Worm (Caenorhabditis elegans) whole organism, L4 larva: ENCODE data around the gene T02D1.9.

Experiments used
- F44E2.7 ChIP-seq: fragments of 200-800 bp; sonication (Bioruptor generic); IDR thresholded peaks from 2 replicates; pipeline ENCODE4 v2.1.2; 2022; ENCODE audit warnings: missing genetic modification characterization, missing compliant biosample characterization
- F49E8.2 ChIP-seq: sonication (generic microtip); optimal IDR thresholded peaks from 2 replicates; lab custom pipeline; 2016; ENCODE audit warnings: missing compliant biosample characterization, mild to moderate bottlenecking, missing genetic modification characterization, borderline replicate concordance
- R02D3.7 ChIP-seq: fragments of 150-350 bp; sonication (generic microtip); optimal IDR thresholded peaks from 3 replicates; lab custom pipeline; 2014; ENCODE audit warnings: missing biosample characterization, missing genetic modification characterization
- T20F7.1 ChIP-seq: fragments of 200-800 bp; sonication (Bioruptor generic); optimal IDR thresholded peaks from 2 replicates; lab custom pipeline; 2018; ENCODE audit warnings: mild to moderate bottlenecking, missing genetic modification characterization, missing compliant biosample characterization
- Y5F2A.4 ChIP-seq: fragments of 200-800 bp; sonication (Bioruptor generic); optimal IDR thresholded peaks from 2 replicates; lab custom pipeline; 2018; ENCODE audit warnings: mild to moderate bottlenecking, missing genetic modification characterization, missing compliant biosample characterization
- Y75B8A.6 ChIP-seq: fragments of 200-800 bp; sonication (Bioruptor generic); IDR thresholded peaks from 2 replicates; pipeline ENCODE4 v1.3.6; 2022; ENCODE audit warnings: missing genetic modification reagents, missing genetic modification characterization, missing compliant biosample characterization
- aha-1 ChIP-seq: fragments of 150-350 bp; peaks from one replicate; lab custom pipeline; 2014; ENCODE audit warnings: missing biosample characterization, missing genetic modification characterization
- ama-1 ChIP-seq: fragments of 150-350 bp; optimal IDR thresholded peaks from 2 replicates; lab custom pipeline; 2014; ENCODE audit warnings: inconsistent platforms, mixed read lengths
- attf-4 ChIP-seq: sonication (generic microtip); optimal IDR thresholded peaks from 3 replicates; lab custom pipeline; 2017; ENCODE audit warnings: missing biosample characterization, missing genetic modification characterization
- ceh-20 ChIP-seq: fragments of 200-800 bp; sonication (Bioruptor generic); IDR thresholded peaks from 2 replicates; pipeline ENCODE4 v1.3.6; 2022; ENCODE audit warnings: missing genetic modification reagents, missing genetic modification characterization, missing compliant biosample characterization
- ceh-32 ChIP-seq: sonication (generic microtip); optimal IDR thresholded peaks from 2 replicates; lab custom pipeline; 2016; ENCODE audit warnings: mild to moderate bottlenecking, missing genetic modification characterization, missing compliant biosample characterization; ENCODE audit not compliant: poor library complexity
- ceh-62 ChIP-seq: sonication (generic microtip); optimal IDR thresholded peaks from 2 replicates; lab custom pipeline; 2017; ENCODE audit warnings: missing biosample characterization, missing genetic modification characterization
- ces-1 ChIP-seq: fragments of 150-350 bp; sonication (generic microtip); optimal IDR thresholded peaks from 4 replicates; lab custom pipeline; 2014; ENCODE audit warnings: missing biosample characterization, missing genetic modification reagents, missing genetic modification characterization
- cey-2 ChIP-seq: sonication (generic microtip); optimal IDR thresholded peaks from 3 replicates; lab custom pipeline; 2017; ENCODE audit warnings: missing genetic modification characterization, mild to moderate bottlenecking, missing compliant biosample characterization, antibody characterized with exemption, borderline replicate concordance; ENCODE audit not compliant: insufficient read depth
- ctbp-1 ChIP-seq: fragments of 200-800 bp; sonication (Bioruptor generic); IDR thresholded peaks from 2 replicates; pipeline ENCODE4 v1.3.6; 2022; ENCODE audit warnings: missing genetic modification reagents, missing genetic modification characterization, missing compliant biosample characterization
- daf-8 ChIP-seq: fragments of 200-800 bp; sonication (Bioruptor generic); IDR thresholded peaks from 2 replicates; pipeline ENCODE4 v1.3.6; 2022; ENCODE audit warnings: missing genetic modification characterization, missing compliant biosample characterization
- dmd-8 ChIP-seq: fragments of 200-800 bp; sonication (Bioruptor generic); IDR thresholded peaks from 2 replicates; pipeline ENCODE4 v1.3.6; 2022; ENCODE audit warnings: missing genetic modification characterization, missing compliant biosample characterization
- duxl-1 ChIP-seq: sonication (generic microtip); optimal IDR thresholded peaks from 2 replicates; lab custom pipeline; 2016; ENCODE audit warnings: mild to moderate bottlenecking, missing genetic modification characterization, moderate library complexity, missing compliant biosample characterization; ENCODE audit not compliant: poor library complexity
- dve-1 ChIP-seq: sonication (generic microtip); optimal IDR thresholded peaks from 2 replicates; lab custom pipeline; 2017; ENCODE audit warnings: antibody characterized with exemption, mild to moderate bottlenecking, missing genetic modification characterization, missing compliant biosample characterization; ENCODE audit not compliant: insufficient read depth
- egl-27 ChIP-seq: sonication (generic microtip); optimal IDR thresholded peaks from 3 replicates; lab custom pipeline; 2017; ENCODE audit warnings: missing biosample characterization, missing genetic modification reagents, missing genetic modification characterization
- gei-8 ChIP-seq: fragments of 200-800 bp; sonication (Bioruptor generic); optimal IDR thresholded peaks from 2 replicates; lab custom pipeline; 2018; ENCODE audit warnings: mild to moderate bottlenecking, missing genetic modification characterization, missing compliant biosample characterization
- hif-1 ChIP-seq, 2 experiments: sonication (generic microtip); optimal IDR thresholded peaks; 2 replicates each; lab custom pipeline; 2016 to 2017; ENCODE audit warnings: missing compliant biosample characterization in 2 of 2, missing genetic modification characterization in 2 of 2, missing genetic modification reagents in 2 of 2, missing genotype in 2 of 2, mild to moderate bottlenecking in 1 of 2
- hlh-11 ChIP-seq: fragments of 200-800 bp; sonication (Bioruptor generic); optimal IDR thresholded peaks from 2 replicates; lab custom pipeline; 2018; ENCODE audit warnings: mild to moderate bottlenecking, missing genetic modification characterization, missing compliant biosample characterization
- hlh-30 ChIP-seq: sonication (generic microtip); optimal IDR thresholded peaks from 2 replicates; lab custom pipeline; 2017; ENCODE audit warnings: antibody characterized with exemption, mild to moderate bottlenecking, missing genetic modification characterization, missing compliant biosample characterization; ENCODE audit not compliant: insufficient read depth
- lin-1 ChIP-seq: fragments of 200-800 bp; sonication (Bioruptor generic); IDR thresholded peaks from 2 replicates; pipeline ENCODE4 v1.3.6; 2022; ENCODE audit warnings: missing genetic modification reagents, missing genetic modification characterization, missing compliant biosample characterization
- lin-13 ChIP-seq: fragments of 150-350 bp; optimal IDR thresholded peaks from 2 replicates; lab custom pipeline; 2014; ENCODE audit warnings: missing biosample characterization, missing genetic modification reagents, missing genetic modification characterization
- lin-15B ChIP-seq: fragments of 150-350 bp; sonication (generic microtip); optimal IDR thresholded peaks from 3 replicates; lab custom pipeline; 2014; ENCODE audit warnings: missing biosample characterization, missing genetic modification characterization
- mdl-1 ChIP-seq, 2 experiments: fragments of 150-350 bp in 1 of 2; sonication (generic microtip) in 1 of 2; optimal IDR thresholded peaks; 2 replicates each; lab custom pipeline; 2014 to 2017; ENCODE audit warnings: missing biosample characterization in 2 of 2, missing genetic modification characterization in 2 of 2
- mdt-29 ChIP-seq: fragments of 200-800 bp; sonication (Bioruptor generic); IDR thresholded peaks from 2 replicates; pipeline ENCODE4 v1.3.6; 2022; ENCODE audit warnings: missing genetic modification reagents, missing genetic modification characterization, missing compliant biosample characterization
- mxl-3 ChIP-seq: fragments of 200-800 bp; sonication (Bioruptor generic); optimal IDR thresholded peaks from 2 replicates; lab custom pipeline; 2018; ENCODE audit warnings: mild to moderate bottlenecking, missing genetic modification characterization, missing compliant biosample characterization
- nhr-28 ChIP-seq: fragments of 150-350 bp; optimal IDR thresholded peaks from 2 replicates; lab custom pipeline; 2014; ENCODE audit warnings: missing biosample characterization, missing genetic modification characterization
- nhr-42 ChIP-seq: fragments of 200-800 bp; sonication (Bioruptor generic); IDR thresholded peaks from 2 replicates; pipeline ENCODE4 v1.3.6; 2022; ENCODE audit warnings: missing genetic modification characterization, missing compliant biosample characterization
- php-3 ChIP-seq: fragments of 200-800 bp; sonication (Bioruptor generic); IDR thresholded peaks from 2 replicates; pipeline ENCODE4 v1.3.6; 2022; ENCODE audit warnings: missing genetic modification reagents, missing genetic modification characterization, missing compliant biosample characterization
- pqm-1 ChIP-seq: sonication (generic microtip); optimal IDR thresholded peaks from 2 replicates; lab custom pipeline; 2017; ENCODE audit warnings: missing biosample characterization, missing genetic modification characterization
- saeg-2 ChIP-seq: fragments of 200-800 bp; sonication (Bioruptor generic); IDR thresholded peaks from 2 replicates; pipeline ENCODE4 v1.3.6; 2022; ENCODE audit warnings: missing genetic modification reagents, missing genetic modification characterization, missing compliant biosample characterization
- sdz-12 ChIP-seq: fragments of 200-800 bp; sonication (Bioruptor generic); optimal IDR thresholded peaks from 2 replicates; lab custom pipeline; 2018; ENCODE audit warnings: mild to moderate bottlenecking, missing genetic modification characterization, missing compliant biosample characterization
- spr-3 ChIP-seq: fragments of 200-800 bp; sonication (Bioruptor generic); optimal IDR thresholded peaks from 2 replicates; lab custom pipeline; 2018; ENCODE audit warnings: mild to moderate bottlenecking, missing genetic modification characterization, missing compliant biosample characterization
- unc-130 ChIP-seq: sonication (generic microtip); optimal IDR thresholded peaks from 2 replicates; lab custom pipeline; 2016; ENCODE audit warnings: missing genetic modification reagents, missing genetic modification characterization, missing compliant biosample characterization
- unc-62 ChIP-seq, 3 experiments: fragments of 150-350 bp in 1 of 3; sonication (generic microtip); optimal IDR thresholded peaks in 2 of 3; peaks in 1 of 3; 1 replicate in 1 of 3; 2 replicates in 2 of 3; lab custom pipeline; 2014 to 2017; ENCODE audit warnings: missing biosample characterization in 3 of 3, missing genetic modification characterization in 3 of 3, missing genetic modification reagents in 3 of 3, missing genotype in 1 of 3
- zfp-3 ChIP-seq: fragments of 200-800 bp; sonication (Bioruptor generic); conservative IDR thresholded peaks from 2 replicates; pipeline ENCODE4 v1.3.6; 2022; ENCODE audit warnings: missing genetic modification reagents, missing genetic modification characterization, missing compliant biosample characterization
- ztf-11 ChIP-seq: fragments of 150-350 bp; optimal IDR thresholded peaks from 2 replicates; lab custom pipeline; 2014; ENCODE audit warnings: missing biosample characterization, missing genetic modification characterization

Gene T02D1.9

DNA sequence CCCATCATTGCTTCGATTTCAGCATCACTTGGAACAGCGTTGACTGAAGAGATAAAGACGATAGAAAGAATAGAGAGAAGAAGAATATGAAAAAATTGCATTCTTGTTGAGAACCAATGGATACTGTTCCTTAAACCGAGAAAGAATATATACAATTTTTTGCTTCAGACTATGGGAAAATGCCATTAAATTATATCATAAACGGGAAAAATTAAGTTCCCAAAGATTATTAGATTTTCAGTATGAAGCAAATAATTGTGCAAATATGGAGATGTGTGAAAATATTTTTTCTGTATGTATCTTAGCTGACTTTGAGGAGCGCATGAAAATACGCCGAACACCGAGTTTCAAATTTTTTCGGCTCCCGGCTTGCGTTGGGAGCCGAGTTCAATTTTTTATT is at the start of gene T02D1.9:
TSS of gene T02D1.9 (minus strand) at position 101 of the 400 bp plus-strand sequence.
- TF ChIP-seq Y75B8A.6 (GFP tag; lab: Robert Waterston, UW) (no peak), aha-1 (peak; percentile 26)

DNA sequence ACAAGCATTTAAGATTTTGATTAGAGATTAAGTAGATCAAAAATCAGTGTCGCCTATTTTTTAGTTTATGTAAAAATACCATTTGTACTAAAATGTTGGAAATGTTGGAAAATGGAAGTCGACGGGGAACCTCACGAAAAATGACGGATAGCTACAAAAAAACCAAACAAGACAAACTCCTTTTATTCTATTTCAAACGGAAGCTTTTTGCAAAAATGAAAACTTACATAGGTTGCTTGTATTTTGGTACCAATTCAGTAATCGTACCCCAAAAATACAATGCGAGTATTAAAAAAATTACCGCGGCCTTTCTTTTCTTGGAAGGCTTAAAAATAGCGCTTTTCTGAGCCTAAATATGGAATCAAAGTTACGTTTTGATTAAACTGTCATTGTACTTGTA is 46.6 kb upstream of the T02D1.9 start:
- TF ChIP-seq ces-1 (no peak), hlh-30 (tag; lab: Kevin White, UChicago) (no peak), spr-3 (GFP tag; lab: Kevin White, UChicago) (no peak), gei-8 (no peak), R02D3.7 (tag; lab: Kevin White, UChicago) (no peak), daf-8 (GFP tag; lab: Robert Waterston, UW) (no peak), egl-27 (tag; lab: Kevin White, UChicago) (no peak), unc-62 (GFP tag; optimal IDR thresholded peaks at IDR 0.05 in 1 of 2; lab: Kevin White, UChicago) (peak in 1 of 2 experiments; percentile 94), unc-62 (tag; optimal IDR thresholded peaks at IDR 0.05; lab: Kevin White, UChicago) (no peak)

ce11 chrIV:17453200-17453599 is 45.8 kb upstream of the T02D1.9 start:
- TF ChIP-seq Y75B8A.6 (GFP tag; lab: Robert Waterston, UW): no peak
- TF ChIP-seq aha-1: peak; percentile 92
- TF ChIP-seq, all 104 proteins: peak for 1

DNA sequence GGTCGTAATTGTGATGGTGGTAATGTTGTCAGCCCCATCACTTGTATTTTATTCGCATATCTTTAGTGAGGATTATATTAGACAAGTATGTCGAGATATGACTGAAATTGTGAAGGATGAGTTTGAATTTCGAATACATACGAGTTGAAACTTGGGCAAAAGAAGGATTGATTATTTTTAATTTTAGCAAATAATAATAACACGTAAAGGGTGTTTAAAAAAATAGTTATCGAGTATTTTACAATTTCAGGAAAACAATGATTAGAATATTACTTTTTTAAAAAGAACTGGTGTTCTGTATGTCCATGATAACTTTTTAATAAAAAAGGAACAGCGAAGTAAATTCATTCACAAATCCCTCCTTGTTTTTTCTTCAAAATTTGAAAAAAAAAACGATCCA is 43.1 kb upstream of the T02D1.9 start, which contains the start of gene F11E6.8:
TSS of gene F11E6.8 (minus strand) at position 101 of the 400 bp plus-strand sequence.
- TF ChIP-seq pqm-1 (tag; lab: Kevin White, UChicago): no peak
- no peak for TF ChIP-seq cey-2 (tag; lab: Kevin White, UChicago)
- TF ChIP-seq hif-1 (tag; optimal IDR thresholded peaks at IDR 0.05; lab: Kevin White, UChicago): no peak
- TF ChIP-seq ztf-11 (tag; lab: Kevin White, UChicago): no peak
- no peak for TF ChIP-seq ama-1 (lab: Kevin White, UChicago)
- TF ChIP-seq saeg-2 (GFP tag; lab: Robert Waterston, UW): no peak
- TF ChIP-seq Y5F2A.4 (GFP tag; lab: Kevin White, UChicago): no peak
- TF ChIP-seq zfp-3 (GFP tag; lab: Robert Waterston, UW): no peak
- TF ChIP-seq ceh-62 (tag; lab: Kevin White, UChicago): no peak
- TF ChIP-seq unc-130: no peak
- no peak for TF ChIP-seq ceh-32 (tag; lab: Kevin White, UChicago)
- no peak for TF ChIP-seq dmd-8 (GFP tag; lab: Robert Waterston, UW)
- no peak for TF ChIP-seq Y75B8A.6 (GFP tag; lab: Robert Waterston, UW)
- no peak for TF ChIP-seq mdt-29

ce11 chrIV:17448319-17448718 is 40.9 kb upstream of the T02D1.9 start:
- TF ChIP-seq dve-1 (peak; percentile 64), ama-1 (lab: Kevin White, UChicago) (no peak)

- TF ChIP-seq mxl-3 (GFP tag; lab: Kevin White, UChicago): no peak
- no peak for TF ChIP-seq T20F7.1 (GFP tag; lab: Kevin White, UChicago)
- TF ChIP-seq attf-4 (tag; lab: Kevin White, UChicago): no peak
- peak; percentile 4 for TF ChIP-seq hlh-11 (tag; lab: Kevin White, UChicago)
- no peak for TF ChIP-seq ceh-20 (GFP tag; lab: Robert Waterston, UW)
- TF ChIP-seq lin-1 (GFP tag; lab: Robert Waterston, UW): no peak
- TF ChIP-seq php-3 (GFP tag; lab: Robert Waterston, UW): no peak
- peak; percentile 40 for TF ChIP-seq dve-1
- TF ChIP-seq nhr-42 (GFP tag; lab: Robert Waterston, UW): no peak
- TF ChIP-seq lin-15B (tag; lab: Kevin White, UChicago): no peak
- no peak for TF ChIP-seq duxl-1 (tag; lab: Kevin White, UChicago)
- TF ChIP-seq lin-13 (GFP tag; lab: Kevin White, UChicago): no peak
- TF ChIP-seq F44E2.7: no peak
- TF ChIP-seq sdz-12: no peak
- peak; percentile 77 for TF ChIP-seq hlh-30 (tag; lab: Kevin White, UChicago)
- no peak for TF ChIP-seq R02D3.7 (tag; lab: Kevin White, UChicago)
- TF ChIP-seq nhr-28 (tag; lab: Kevin White, UChicago): peak; percentile 23
- TF ChIP-seq ctbp-1 (GFP tag; lab: Robert Waterston, UW): no peak
- peak in 1 of 2 experiments; percentile 20 for TF ChIP-seq mdl-1 (tag; optimal IDR thresholded peaks at IDR 0.05; lab: Kevin White, UChicago)
- TF ChIP-seq F49E8.2: no peak
These were observed 35.1 kb upstream of the T02D1.9 start, which contains the start of gene F11E6.11 for ce11 chrIV:17442503-17442902. F11E6.11 (plus strand) TSS chrIV:17442827.
